Worm (Caenorhabditis elegans): ENCODE results near the gene C13B9.2.
A peak's percentile ranks its signal among the peaks of the same experiment; 100 is the strongest.

DNA sequence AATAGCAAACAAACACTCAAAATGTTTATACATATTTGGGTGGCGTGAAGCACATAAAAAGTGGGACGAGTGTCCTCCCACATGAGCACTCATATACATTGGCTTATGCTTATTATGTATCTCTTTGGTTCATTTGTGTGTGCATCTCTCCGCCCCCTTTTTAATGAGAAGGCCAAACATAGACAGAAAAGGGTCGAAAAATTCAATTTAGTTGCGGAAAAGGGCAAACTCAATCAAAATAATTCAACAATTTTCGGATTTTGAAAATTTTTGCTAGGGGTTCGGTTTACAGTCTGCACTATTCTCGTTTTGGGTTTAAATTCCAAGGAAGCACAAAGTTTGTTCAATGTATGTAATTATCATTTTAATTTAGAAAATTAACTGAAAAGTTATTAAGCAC lies 27.5 kb downstream of the C13B9.2 start:
- TF ChIP-seq unc-39 (tag; optimal IDR thresholded peaks at IDR 0.05) (no peak), lin-13 (tag; optimal IDR thresholded peaks at IDR 0.05) (no peak), ces-1 (GFP tag; optimal IDR thresholded peaks at IDR 0.05) (peak; percentile 83), elt-1 (tag; optimal IDR thresholded peaks at IDR 0.05; ENCODE audit: borderline replicate concordance, insufficient read depth) (no peak), ztf-11 (tag; optimal IDR thresholded peaks at IDR 0.05) (no peak)

Measured in whole organism, mixed stage, embryonic.